Worm (Caenorhabditis elegans) whole organism, L1 larva: ENCODE data around the gene wdfy-2.
A peak's percentile ranks its signal among the peaks of the same experiment; 100 is the strongest.

Experiments
- C04F5.9 ChIP-seq: sonication (generic microtip); optimal IDR thresholded peaks from 2 replicates; lab custom pipeline; 2016; ENCODE audit warnings: missing genetic modification characterization, missing compliant biosample characterization
- C16A3.4 ChIP-seq: fragments of 150-350 bp; optimal IDR thresholded peaks from 2 replicates; lab custom pipeline; 2014; ENCODE audit warnings: missing biosample characterization, missing genetic modification characterization
- C34B4.2 ChIP-seq: sonication (generic microtip); optimal IDR thresholded peaks from 2 replicates; lab custom pipeline; 2017; ENCODE audit warnings: mild to moderate bottlenecking, missing genetic modification characterization, missing compliant biosample characterization
- F16B12.6 ChIP-seq: fragments of 150-350 bp; optimal IDR thresholded peaks from 2 replicates; lab custom pipeline; 2014; ENCODE audit warnings: missing biosample characterization, missing genetic modification characterization
- Y116A8C.19 ChIP-seq: sonication (generic microtip); optimal IDR thresholded peaks from 2 replicates; lab custom pipeline; 2016; ENCODE audit warnings: missing compliant biosample characterization, missing genetic modification characterization, borderline replicate concordance
- aha-1 ChIP-seq: fragments of 150-350 bp; optimal IDR thresholded peaks from 2 replicates; lab custom pipeline; 2014; ENCODE audit warnings: missing biosample characterization, missing genetic modification characterization
- ceh-63 ChIP-seq: fragments of 200-800 bp; sonication (Bioruptor generic); optimal IDR thresholded peaks from 2 replicates; lab custom pipeline; 2018; ENCODE audit warnings: mild to moderate bottlenecking, missing genetic modification characterization, missing compliant biosample characterization
- ceh-88 ChIP-seq: fragments of 200-800 bp; sonication (Bioruptor generic); IDR thresholded peaks from 2 replicates; pipeline ENCODE4 v1.3.6; 2022; ENCODE audit warnings: missing genetic modification characterization, missing compliant biosample characterization
- ceh-90 ChIP-seq: sonication (generic microtip); optimal IDR thresholded peaks from 2 replicates; lab custom pipeline; 2016; ENCODE audit warnings: missing genetic modification characterization, missing compliant biosample characterization
- dpl-1 ChIP-seq, 3 experiments: fragments of 150-350 bp in 2 of 3; sonication (generic microtip) in 1 of 3; optimal IDR thresholded peaks; 2 replicates each; lab custom pipeline; 2014 to 2017; ENCODE audit warnings: missing biosample characterization in 3 of 3, missing genetic modification characterization in 3 of 3, missing genetic modification reagents in 3 of 3
- dsc-1 ChIP-seq: sonication (generic microtip); optimal IDR thresholded peaks from 2 replicates; lab custom pipeline; 2016; ENCODE audit warnings: mild to moderate bottlenecking, missing genetic modification characterization, missing compliant biosample characterization
- efl-1 ChIP-seq, 4 experiments: fragments of 150-350 bp; optimal IDR thresholded peaks in 3 of 4; peaks in 1 of 4; 1 replicate in 1 of 4; 2 replicates in 3 of 4; lab custom pipeline; 2014; ENCODE audit warnings: missing biosample characterization in 2 of 4, missing genetic modification characterization in 2 of 4, missing genetic modification reagents in 2 of 4
- egl-27 ChIP-seq, 2 experiments: fragments of 150-350 bp in 1 of 2; sonication (generic microtip); optimal IDR thresholded peaks; 3 replicates each; lab custom pipeline; 2017 to 2018; ENCODE audit warnings: missing biosample characterization in 2 of 2, missing genetic modification characterization in 2 of 2, missing genetic modification reagents in 2 of 2
- elt-2 ChIP-seq: sonication (generic microtip); optimal IDR thresholded peaks from 2 replicates; lab custom pipeline; 2016; ENCODE audit warnings: missing genetic modification characterization, mild to moderate bottlenecking, inconsistent platforms, missing compliant biosample characterization, missing genetic modification reagents
- elt-3 ChIP-seq, 6 experiments: fragments of 150-350 bp in 1 of 6; sonication (generic microtip); optimal IDR thresholded peaks; 2 replicates each; lab custom pipeline; 2017 to 2018; ENCODE audit warnings: missing biosample characterization in 6 of 6, missing genetic modification characterization in 6 of 6, inconsistent platforms in 1 of 6
- ets-5 ChIP-seq: fragments of 200-800 bp; sonication (Bioruptor generic); IDR thresholded peaks from 2 replicates; pipeline ENCODE4 v1.3.6; 2022; ENCODE audit warnings: missing genetic modification characterization, missing compliant biosample characterization
- fkh-10 ChIP-seq: sonication (generic microtip); optimal IDR thresholded peaks from 2 replicates; lab custom pipeline; 2017; ENCODE audit warnings: missing biosample characterization, missing genetic modification reagents, missing genetic modification characterization
- hlh-4 ChIP-seq: sonication (generic microtip); optimal IDR thresholded peaks from 2 replicates; lab custom pipeline; 2016; ENCODE audit warnings: mild to moderate bottlenecking, missing genetic modification characterization, missing compliant biosample characterization
- hpl-2 ChIP-seq: fragments of 150-350 bp; optimal IDR thresholded peaks from 2 replicates; lab custom pipeline; 2014; ENCODE audit warnings: missing biosample characterization, missing genetic modification reagents, missing genetic modification characterization
- irx-1 ChIP-seq: sonication (generic microtip); optimal IDR thresholded peaks from 2 replicates; lab custom pipeline; 2016; ENCODE audit warnings: missing genetic modification characterization, missing compliant biosample characterization
- lin-14 ChIP-seq: fragments of 200-800 bp; sonication (Bioruptor generic); optimal IDR thresholded peaks from 2 replicates; lab custom pipeline; 2018; ENCODE audit warnings: mild to moderate bottlenecking, missing genetic modification characterization, moderate library complexity, missing compliant biosample characterization
- lin-15B ChIP-seq: fragments of 150-350 bp; sonication (generic microtip); optimal IDR thresholded peaks from 3 replicates; lab custom pipeline; 2014; ENCODE audit warnings: missing biosample characterization, missing genetic modification characterization
- lin-35 ChIP-seq, 2 experiments: fragments of 150-350 bp; optimal IDR thresholded peaks; 2 replicates each; lab custom pipeline; 2014; ENCODE audit warnings: missing biosample characterization in 2 of 2, missing genetic modification characterization in 2 of 2, missing genetic modification reagents in 2 of 2
- lin-39 ChIP-seq: fragments of 150-350 bp; optimal IDR thresholded peaks from 2 replicates; lab custom pipeline; 2014; ENCODE audit warnings: missing biosample characterization, missing genetic modification reagents, missing genetic modification characterization
- lsy-2 ChIP-seq, 2 experiments: fragments of 150-350 bp; optimal IDR thresholded peaks; 2 replicates each; lab custom pipeline; 2014; ENCODE audit warnings: missing biosample characterization in 2 of 2, missing genetic modification characterization in 2 of 2
- mdl-1 ChIP-seq, 2 experiments: fragments of 150-350 bp; optimal IDR thresholded peaks; 2 replicates each; lab custom pipeline; 2014 to 2017; ENCODE audit warnings: missing biosample characterization in 2 of 2, missing genetic modification characterization in 2 of 2, inconsistent platforms in 1 of 2
- mef-2 ChIP-seq: fragments of 150-350 bp; optimal IDR thresholded peaks from 2 replicates; lab custom pipeline; 2014; ENCODE audit warnings: missing biosample characterization, missing genetic modification characterization
- mep-1 ChIP-seq: fragments of 150-350 bp; optimal IDR thresholded peaks from 2 replicates; lab custom pipeline; 2014; ENCODE audit warnings: missing biosample characterization, missing genetic modification characterization
- nhr-12 ChIP-seq: sonication (generic microtip); optimal IDR thresholded peaks from 2 replicates; lab custom pipeline; 2017; ENCODE audit warnings: missing biosample characterization, missing genetic modification characterization
- nhr-19 ChIP-seq: fragments of 200-800 bp; sonication (Bioruptor generic); conservative IDR thresholded peaks from 2 replicates; pipeline ENCODE4 v1.3.6; 2022; ENCODE audit warnings: missing genetic modification characterization, missing compliant biosample characterization
- nhr-237 ChIP-seq: fragments of 150-350 bp; optimal IDR thresholded peaks from 2 replicates; lab custom pipeline; 2014; ENCODE audit warnings: missing biosample characterization, missing genetic modification characterization
- nhr-47 ChIP-seq: sonication (generic microtip); optimal IDR thresholded peaks from 2 replicates; lab custom pipeline; 2016; ENCODE audit warnings: mild to moderate bottlenecking, missing genetic modification characterization, moderate library complexity, missing compliant biosample characterization
- nhr-76 ChIP-seq: sonication (generic microtip); optimal IDR thresholded peaks from 2 replicates; lab custom pipeline; 2017; ENCODE audit warnings: missing biosample characterization, missing genetic modification characterization
- nhr-77 ChIP-seq: fragments of 150-350 bp; optimal IDR thresholded peaks from 2 replicates; lab custom pipeline; 2014; ENCODE audit warnings: missing biosample characterization, missing genetic modification characterization
- nhr-84 ChIP-seq: sonication (generic microtip); optimal IDR thresholded peaks from 2 replicates; lab custom pipeline; 2017; ENCODE audit warnings: missing biosample characterization, missing genetic modification characterization
- nhr-85 ChIP-seq: sonication (generic microtip); peaks from one replicate; lab custom pipeline; 2016; ENCODE audit warnings: missing genetic modification characterization, inconsistent platforms, missing compliant biosample characterization
- nhr-90 ChIP-seq: sonication (generic microtip); optimal IDR thresholded peaks from 2 replicates; lab custom pipeline; 2016; ENCODE audit warnings: mild to moderate bottlenecking, missing genetic modification characterization, missing compliant biosample characterization; ENCODE audit not compliant: poor library complexity
- skn-1 ChIP-seq: fragments of 150-350 bp; optimal IDR thresholded peaks from 2 replicates; lab custom pipeline; 2014; ENCODE audit warnings: missing biosample characterization, missing genetic modification characterization
- snpc-4 ChIP-seq: fragments of 150-350 bp; optimal IDR thresholded peaks from 2 replicates; lab custom pipeline; 2014; ENCODE audit warnings: missing biosample characterization, missing genetic modification characterization
- snu-23 ChIP-seq: sonication (generic microtip); optimal IDR thresholded peaks from 2 replicates; lab custom pipeline; 2016; ENCODE audit warnings: missing genetic modification characterization, missing compliant biosample characterization
- sox-4 ChIP-seq: sonication (generic microtip); optimal IDR thresholded peaks from 2 replicates; lab custom pipeline; 2016; ENCODE audit warnings: missing genetic modification characterization, missing compliant biosample characterization
- sup-37 ChIP-seq: fragments of 200-800 bp; sonication (Bioruptor generic); optimal IDR thresholded peaks from 2 replicates; lab custom pipeline; 2018; ENCODE audit warnings: mild to moderate bottlenecking, missing genetic modification characterization, missing compliant biosample characterization
- swsn-7 ChIP-seq: sonication (generic microtip); optimal IDR thresholded peaks from 2 replicates; lab custom pipeline; 2016; ENCODE audit warnings: missing genetic modification characterization, missing compliant biosample characterization
- tlp-1 ChIP-seq: fragments of 150-350 bp; optimal IDR thresholded peaks from 2 replicates; lab custom pipeline; 2014; ENCODE audit warnings: missing biosample characterization, missing genetic modification characterization
- unc-30 ChIP-seq: sonication (generic microtip); optimal IDR thresholded peaks from 2 replicates; lab custom pipeline; 2017; ENCODE audit warnings: missing biosample characterization, missing genetic modification characterization
- unc-86 ChIP-seq: sonication (generic microtip); optimal IDR thresholded peaks from 2 replicates; lab custom pipeline; 2016; ENCODE audit warnings: missing genetic modification characterization, missing compliant biosample characterization
- unc-98 ChIP-seq: fragments of 200-800 bp; sonication (Bioruptor generic); IDR thresholded peaks from 2 replicates; pipeline ENCODE4 v1.3.6; 2022; ENCODE audit warnings: missing genetic modification characterization, missing compliant biosample characterization
- vab-15 ChIP-seq: sonication (generic microtip); optimal IDR thresholded peaks from 2 replicates; lab custom pipeline; 2017; ENCODE audit warnings: missing genotype, mild to moderate bottlenecking, missing genetic modification characterization, missing compliant biosample characterization
- xbp-1 ChIP-seq: sonication (generic microtip); optimal IDR thresholded peaks from 2 replicates; lab custom pipeline; 2016; ENCODE audit warnings: missing genetic modification characterization, missing compliant biosample characterization
- ztf-4 ChIP-seq: fragments of 150-350 bp; optimal IDR thresholded peaks from 2 replicates; lab custom pipeline; 2014; ENCODE audit warnings: missing biosample characterization, missing genetic modification characterization

Gene wdfy-2

DNA sequence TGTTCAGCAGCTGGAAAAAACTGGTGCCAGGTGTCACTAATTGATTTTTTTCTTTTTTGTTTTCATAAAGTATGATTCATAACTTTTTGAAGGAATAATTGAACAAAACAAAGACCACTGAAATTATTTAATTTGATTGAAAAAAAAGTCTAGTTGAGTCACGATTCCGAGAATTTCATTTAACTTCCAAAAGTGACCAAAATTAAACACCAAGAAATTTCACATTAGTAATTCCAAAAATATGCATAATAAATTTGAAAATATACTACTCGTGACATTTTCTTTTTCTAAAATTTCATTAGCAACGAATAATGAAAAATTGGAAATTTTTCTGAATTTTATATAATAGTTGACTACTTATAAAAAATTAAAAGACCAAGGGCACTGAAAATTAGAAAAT lies 37.6 kb upstream of the wdfy-2 start:
- TF ChIP-seq irx-1 (tag; lab: Kevin White, UChicago) (no peak), unc-86 (tag; lab: Kevin White, UChicago) (no peak), lin-39 (tag; lab: Kevin White, UChicago) (no peak), efl-1 (optimal IDR thresholded peaks at IDR 0.05; lab: Kevin White, UChicago) (no peak), efl-1 (GFP tag; optimal IDR thresholded peaks at IDR 0.05 in 1 of 2; lab: Kevin White, UChicago) (peak in 1 of 2 experiments; percentile 11), nhr-77 (tag; lab: Kevin White, UChicago) (no peak), Y116A8C.19 (tag; lab: Kevin White, UChicago) (no peak), C16A3.4 (tag; lab: Kevin White, UChicago) (no peak), ceh-90 (tag; lab: Kevin White, UChicago) (no peak)
- TF ChIP-seq, all 84 proteins: peak for 1

DNA sequence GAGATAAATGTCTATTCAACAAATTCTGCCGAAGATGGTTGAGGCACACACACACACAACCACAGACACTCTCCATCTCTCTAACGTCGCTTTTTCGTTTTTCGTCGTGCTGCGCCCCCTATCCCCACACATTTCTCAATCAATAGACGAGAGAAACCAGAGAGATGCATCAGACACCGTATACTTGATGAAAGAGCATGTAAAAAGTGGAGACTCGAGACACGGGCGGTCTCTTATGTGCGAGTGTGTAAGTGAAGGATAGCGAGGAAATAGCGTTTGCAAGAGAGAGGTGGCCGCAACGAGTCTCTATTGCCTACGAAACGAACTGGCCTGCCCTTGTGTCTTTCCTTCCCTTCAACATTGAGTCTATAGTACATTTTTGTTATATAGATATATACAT lies 36.9 kb upstream of the wdfy-2 start:
- TF ChIP-seq swsn-7 (tag; lab: Kevin White, UChicago), result peak; percentile 94
- TF ChIP-seq mdl-1 (tag; optimal IDR thresholded peaks at IDR 0.05; lab: Kevin White, UChicago), result peak in 1 of 2 experiments; percentile 90
- peak; percentile 61 to 65 (median 64) for TF ChIP-seq dpl-1 (GFP tag; optimal IDR thresholded peaks at IDR 0.05; lab: Kevin White, UChicago)
- TF ChIP-seq lin-35 (GFP tag; optimal IDR thresholded peaks at IDR 0.05; lab: Kevin White, UChicago), result peak; percentile 83 to 87
- TF ChIP-seq egl-27 (tag; optimal IDR thresholded peaks at IDR 0.05; lab: Kevin White, UChicago), result peak; percentile 50 to 59
- TF ChIP-seq F16B12.6, result no peak
- TF ChIP-seq snpc-4 (tag; lab: Kevin White, UChicago), result peak; percentile 51
- peak; percentile 80 to 88 for TF ChIP-seq efl-1 (optimal IDR thresholded peaks at IDR 0.05; lab: Kevin White, UChicago)
- TF ChIP-seq efl-1 (GFP tag; optimal IDR thresholded peaks at IDR 0.05 in 1 of 2; lab: Kevin White, UChicago), result peak; percentile 52 to 88
- peak; percentile 71 for TF ChIP-seq irx-1 (tag; lab: Kevin White, UChicago)
- TF ChIP-seq nhr-90 (tag; lab: Kevin White, UChicago), result peak; percentile 84
- TF ChIP-seq hpl-2 (GFP tag; lab: Kevin White, UChicago), result peak; percentile 61
- TF ChIP-seq C34B4.2 (tag; lab: Kevin White, UChicago), result peak; percentile 97
- TF ChIP-seq ets-5 (GFP tag; lab: Robert Waterston, UW), result no peak
- peak; percentile 62 for TF ChIP-seq sup-37 (GFP tag; lab: Kevin White, UChicago)
- no peak for TF ChIP-seq unc-30 (tag; lab: Kevin White, UChicago)
- TF ChIP-seq C04F5.9 (tag; lab: Kevin White, UChicago), result peak; percentile 44
- peak; percentile 98 for TF ChIP-seq snu-23
- TF ChIP-seq nhr-237 (tag; lab: Kevin White, UChicago), result peak; percentile 89
- TF ChIP-seq xbp-1, result peak; percentile 88
- TF ChIP-seq vab-15 (tag; lab: Kevin White, UChicago), result no peak
- TF ChIP-seq unc-86 (tag; lab: Kevin White, UChicago), result peak; percentile 88
- no peak; the same call in 1 of the 2 replicates for TF ChIP-seq ceh-88 (GFP tag; lab: Robert Waterston, UW)
- TF ChIP-seq mep-1 (tag; lab: Kevin White, UChicago), result peak; percentile 90
- TF ChIP-seq nhr-12 (tag; lab: Kevin White, UChicago), result no peak
- peak in 4 of 6 experiments; percentile 48 to 78 (median 58) for TF ChIP-seq elt-3 (tag; optimal IDR thresholded peaks at IDR 0.05; lab: Kevin White, UChicago)
- no peak for TF ChIP-seq nhr-84 (tag; lab: Kevin White, UChicago)
- TF ChIP-seq ztf-4 (tag; lab: Kevin White, UChicago), result peak; percentile 92
- TF ChIP-seq Y116A8C.19 (tag; lab: Kevin White, UChicago), result no peak
- TF ChIP-seq lin-15B (tag; lab: Kevin White, UChicago), result no peak
- TF ChIP-seq nhr-76 (tag; lab: Kevin White, UChicago), result no peak
- TF ChIP-seq unc-98 (GFP tag; lab: Robert Waterston, UW), result no peak
- no peak for TF ChIP-seq ceh-63 (GFP tag; lab: Kevin White, UChicago)
- peak; percentile 92 for TF ChIP-seq nhr-47 (tag; lab: Kevin White, UChicago)
- TF ChIP-seq lsy-2 (tag; optimal IDR thresholded peaks at IDR 0.05; lab: Kevin White, UChicago), result peak; percentile 89 to 96
- TF ChIP-seq skn-1 (tag; lab: Kevin White, UChicago), result peak; percentile 72
- TF ChIP-seq dsc-1, result peak; percentile 72
- TF ChIP-seq sox-4, result peak; percentile 52
- peak; percentile 77 for TF ChIP-seq elt-2 (tag; lab: Kevin White, UChicago)
- TF ChIP-seq fkh-10 (GFP tag; lab: Kevin White, UChicago), result peak; percentile 81
- peak; percentile 99 for TF ChIP-seq lin-14 (GFP tag; lab: Kevin White, UChicago)
- no peak for TF ChIP-seq hlh-4
- no peak for TF ChIP-seq tlp-1 (tag; lab: Kevin White, UChicago)
- TF ChIP-seq aha-1, result peak; percentile 9
- TF ChIP-seq mef-2 (tag; lab: Kevin White, UChicago), result peak; percentile 57
- peak; percentile 96 for TF ChIP-seq nhr-85 (tag; lab: Kevin White, UChicago)
- TF ChIP-seq nhr-19 (GFP tag; lab: Robert Waterston, UW), result peak; percentile 87
